Fruit fly (Drosophila melanogaster) whole organism, embryonic: ENCODE results near the gene akirin.
A peak's percentile ranks its signal among the peaks of the same experiment; 100 is the strongest.

ENCODE experiments used
- Abd-B ChIP-seq: fragments of 200-800 bp; sonication (Bioruptor generic); optimal IDR thresholded peaks from 2 replicates; lab custom pipeline; 2018; ENCODE audit warnings: missing biosample characterization, mild to moderate bottlenecking, missing genetic modification characterization, moderate library complexity
- Bdp1 ChIP-seq: fragments of 200-800 bp; sonication (Bioruptor generic); optimal IDR thresholded peaks from 3 replicates; lab custom pipeline; 2016; ENCODE audit warnings: missing biosample characterization, missing genetic modification characterization
- CG10147 ChIP-seq: fragments of 200-800 bp; sonication (Bioruptor generic); optimal IDR thresholded peaks from 2 replicates; lab custom pipeline; 2019; ENCODE audit warnings: missing biosample characterization, mild to moderate bottlenecking, missing genetic modification characterization, moderate library complexity
- CG11723 ChIP-seq: fragments of 200-800 bp; sonication (Bioruptor generic); optimal IDR thresholded peaks from 2 replicates; lab custom pipeline; 2017; ENCODE audit warnings: missing biosample characterization, mild to moderate bottlenecking, missing genetic modification characterization
- CG13775 ChIP-seq: fragments of 200-800 bp; sonication (Bioruptor generic); optimal IDR thresholded peaks from 3 replicates; lab custom pipeline; 2017; ENCODE audit warnings: missing biosample characterization, mild to moderate bottlenecking, missing genetic modification characterization
- CG14860 ChIP-seq: fragments of 200-800 bp; sonication (Bioruptor generic); IDR thresholded peaks from 3 replicates; pipeline ENCODE4 v1.3.6; 2022; ENCODE audit warnings: missing biosample characterization, missing genetic modification characterization; ENCODE audit not compliant: partially characterized antibody
- CG15601 ChIP-seq: fragments of 200-800 bp; sonication (Bioruptor generic); optimal IDR thresholded peaks from 3 replicates; lab custom pipeline; 2019; ENCODE audit warnings: missing biosample characterization, mild to moderate bottlenecking, missing genetic modification characterization, moderate library complexity
- CG16779 ChIP-seq: fragments of 200-800 bp; sonication (Bioruptor generic); IDR thresholded peaks from 2 replicates; pipeline ENCODE4 v1.3.6; 2022; ENCODE audit warnings: missing biosample characterization, missing genetic modification characterization
- CG16863 ChIP-seq: fragments of 200-800 bp; sonication (Bioruptor generic); optimal IDR thresholded peaks from 3 replicates; lab custom pipeline; 2016; ENCODE audit warnings: missing biosample characterization, missing genetic modification characterization
- CG2120 ChIP-seq: fragments of 200-800 bp; sonication (Bioruptor generic); optimal IDR thresholded peaks from 3 replicates; lab custom pipeline; 2016; ENCODE audit warnings: missing biosample characterization, missing genetic modification characterization
- CG43689 ChIP-seq: fragments of 200-800 bp; sonication (Bioruptor generic); IDR thresholded peaks from 2 replicates; pipeline ENCODE4 v1.3.6; 2022; ENCODE audit warnings: missing biosample characterization, missing genetic modification characterization
- CG4707 ChIP-seq: fragments of 200-800 bp; sonication (Bioruptor generic); optimal IDR thresholded peaks from 2 replicates; lab custom pipeline; 2018; ENCODE audit warnings: missing biosample characterization, mild to moderate bottlenecking, missing genetic modification characterization, moderate library complexity
- CG4730 ChIP-seq: fragments of 200-800 bp; sonication (Bioruptor generic); IDR thresholded peaks from 2 replicates; pipeline ENCODE4 v1.3.6; 2022; ENCODE audit warnings: missing biosample characterization, missing genetic modification characterization
- CG5180 ChIP-seq: fragments of 200-800 bp; sonication (Bioruptor generic); optimal IDR thresholded peaks from 3 replicates; lab custom pipeline; 2017; ENCODE audit warnings: missing biosample characterization, missing genetic modification characterization, mild to moderate bottlenecking, moderate library complexity, missing genetic modification reagents
- CG7987 ChIP-seq: fragments of 200-800 bp; sonication (Bioruptor generic); optimal IDR thresholded peaks from 2 replicates; lab custom pipeline; 2018; ENCODE audit warnings: missing biosample characterization, mild to moderate bottlenecking, missing genetic modification characterization, moderate library complexity
- CG8281 ChIP-seq: fragments of 200-800 bp; sonication (Bioruptor generic); optimal IDR thresholded peaks from 2 replicates; lab custom pipeline; 2018; ENCODE audit warnings: missing biosample characterization, mild to moderate bottlenecking, missing genetic modification characterization, moderate library complexity
- CG9215 ChIP-seq: fragments of 200-800 bp; sonication (Bioruptor generic); IDR thresholded peaks from 2 replicates; pipeline ENCODE4 v1.3.6; 2022; ENCODE audit warnings: missing biosample characterization, missing genetic modification characterization
- CHES-1-like ChIP-seq: fragments of 200-800 bp; sonication (Bioruptor generic); optimal IDR thresholded peaks from 2 replicates; lab custom pipeline; 2016; ENCODE audit warnings: missing biosample characterization, missing genetic modification characterization
- Camta ChIP-seq: fragments of 200-800 bp; sonication (Bioruptor generic); optimal IDR thresholded peaks from 2 replicates; lab custom pipeline; 2016; ENCODE audit warnings: missing biosample characterization, missing genetic modification characterization
- Chrac-16 ChIP-seq: fragments of 200-800 bp; sonication (Bioruptor generic); optimal IDR thresholded peaks from 3 replicates; lab custom pipeline; 2016; ENCODE audit warnings: missing biosample characterization, missing genetic modification characterization
- Dbx ChIP-seq: fragments of 200-800 bp; sonication (Bioruptor generic); IDR thresholded peaks from 3 replicates; pipeline ENCODE4 v1.3.6; 2022; ENCODE audit warnings: missing biosample characterization, missing genetic modification characterization
- Ets97D ChIP-seq: fragments of 200-800 bp; sonication (Bioruptor generic); optimal IDR thresholded peaks from 3 replicates; lab custom pipeline; 2016; ENCODE audit warnings: missing biosample characterization, missing genetic modification characterization
- Fer1 ChIP-seq: fragments of 200-800 bp; sonication (Bioruptor generic); optimal IDR thresholded peaks from 2 replicates; lab custom pipeline; 2017; ENCODE audit warnings: missing biosample characterization, mild to moderate bottlenecking, missing genetic modification characterization
- Gsc ChIP-seq: fragments of 200-800 bp; sonication (Bioruptor generic); IDR thresholded peaks from 2 replicates; pipeline ENCODE4 v1.3.6; 2022; ENCODE audit warnings: missing biosample characterization, missing genetic modification characterization
- H2.0 ChIP-seq: fragments of 200-800 bp; sonication (Bioruptor generic); IDR thresholded peaks from 2 replicates; pipeline ENCODE4 v1.3.6; 2022; ENCODE audit warnings: missing biosample characterization, missing genetic modification characterization
- Hmx ChIP-seq: fragments of 200-800 bp; sonication (Bioruptor generic); optimal IDR thresholded peaks from 2 replicates; lab custom pipeline; 2016; ENCODE audit warnings: missing biosample characterization, missing genetic modification characterization
- MESR4 ChIP-seq: fragments of 200-800 bp; sonication (Bioruptor generic); optimal IDR thresholded peaks from 2 replicates; lab custom pipeline; 2018; ENCODE audit warnings: missing biosample characterization, mild to moderate bottlenecking, missing genetic modification characterization, moderate library complexity
- Mad ChIP-seq: fragments of 200-800 bp; sonication (Bioruptor generic); optimal IDR thresholded peaks from 2 replicates; lab custom pipeline; 2016; ENCODE audit warnings: missing biosample characterization, missing genetic modification characterization
- NC2β ChIP-seq: fragments of 200-800 bp; sonication (Bioruptor generic); optimal IDR thresholded peaks from 2 replicates; lab custom pipeline; 2016; ENCODE audit warnings: missing biosample characterization, missing genetic modification characterization
- Optix ChIP-seq: fragments of 200-800 bp; sonication (Bioruptor generic); IDR thresholded peaks from 3 replicates; pipeline ENCODE4 v1.3.6; 2022; ENCODE audit warnings: missing biosample characterization, missing genetic modification characterization
- Sin3A ChIP-seq: fragments of >200 bp; optimal IDR thresholded peaks from 2 replicates; lab custom pipeline; 2018
- Taf1 ChIP-seq: fragments of 200-800 bp; sonication (Bioruptor generic); IDR thresholded peaks from 2 replicates; pipeline ENCODE4 v1.3.6; 2022; ENCODE audit warnings: missing biosample characterization, missing genetic modification characterization
- ac ChIP-seq: fragments of 200-800 bp; sonication (Bioruptor generic); optimal IDR thresholded peaks from 3 replicates; lab custom pipeline; 2017; ENCODE audit warnings: missing biosample characterization, mild to moderate bottlenecking, missing genetic modification characterization
- aop ChIP-seq: fragments of 200-800 bp; sonication (Bioruptor generic); IDR thresholded peaks from 2 replicates; pipeline ENCODE4 v1.3.6; 2022; ENCODE audit warnings: missing biosample characterization, missing genetic modification characterization
- chif ChIP-seq, 2 experiments: fragments of 200-800 bp; sonication (Bioruptor generic); optimal IDR thresholded peaks; 3 replicates each; lab custom pipeline; 2016; ENCODE audit warnings: missing biosample characterization in 2 of 2, missing genetic modification characterization in 2 of 2
- ci ChIP-seq: fragments of 200-800 bp; sonication (Bioruptor generic); IDR thresholded peaks from 3 replicates; pipeline ENCODE4 v1.3.6; 2022; ENCODE audit warnings: missing biosample characterization, missing genetic modification characterization
- dati ChIP-seq: fragments of 200-800 bp; sonication (Bioruptor generic); IDR thresholded peaks from 2 replicates; pipeline ENCODE4 v1.3.6; 2022; ENCODE audit warnings: missing biosample characterization, missing genetic modification characterization
- esg ChIP-seq: fragments of 200-800 bp; sonication (Bioruptor generic); conservative IDR thresholded peaks from 2 replicates; pipeline ENCODE4 v1.3.6; 2022; ENCODE audit warnings: missing biosample characterization, missing genetic modification characterization
- fd64A ChIP-seq: fragments of 200-800 bp; sonication (Bioruptor generic); optimal IDR thresholded peaks from 3 replicates; lab custom pipeline; 2018; ENCODE audit warnings: missing biosample characterization, mild to moderate bottlenecking, missing genetic modification characterization
- hkb ChIP-seq, 2 experiments: fragments of 200-800 bp in 1 of 2; fragments of >200 bp in 1 of 2; sonication (Bioruptor generic) in 1 of 2; IDR thresholded peaks in 1 of 2; optimal IDR thresholded peaks in 1 of 2; 2 replicates each; pipeline versions ENCODE4 v1.3.6 to Lab custom; 2017 to 2022; ENCODE audit warnings: missing biosample characterization in 1 of 2, missing genetic modification characterization in 1 of 2
- ken ChIP-seq: fragments of 200-800 bp; sonication (Bioruptor generic); IDR thresholded peaks from 3 replicates; pipeline ENCODE4 v1.3.6; 2022; ENCODE audit warnings: missing biosample characterization, missing genetic modification characterization
- klu ChIP-seq: fragments of 200-800 bp; sonication (Bioruptor generic); IDR thresholded peaks from 2 replicates; pipeline ENCODE4 v1.3.6; 2022; ENCODE audit warnings: missing biosample characterization, missing genetic modification characterization
- maf-S ChIP-seq: fragments of 200-800 bp; sonication (Bioruptor generic); optimal IDR thresholded peaks from 2 replicates; lab custom pipeline; 2016; ENCODE audit warnings: missing biosample characterization, missing genetic modification characterization
- mirr ChIP-seq: fragments of 200-800 bp; sonication (Bioruptor generic); optimal IDR thresholded peaks from 3 replicates; lab custom pipeline; 2018; ENCODE audit warnings: missing biosample characterization, mild to moderate bottlenecking, missing genetic modification characterization
- nmo ChIP-seq: fragments of 200-800 bp; sonication (Bioruptor generic); optimal IDR thresholded peaks from 2 replicates; lab custom pipeline; 2018; ENCODE audit warnings: missing biosample characterization, mild to moderate bottlenecking, missing genetic modification characterization, moderate library complexity
- nom ChIP-seq: fragments of 200-800 bp; sonication (Bioruptor generic); optimal IDR thresholded peaks from 2 replicates; lab custom pipeline; 2017; ENCODE audit warnings: missing biosample characterization, missing genetic modification characterization, mild to moderate bottlenecking, moderate library complexity, missing genetic modification reagents
- pnt ChIP-seq: fragments of 200-800 bp; sonication (Bioruptor generic); optimal IDR thresholded peaks from 3 replicates; lab custom pipeline; 2016; ENCODE audit warnings: missing biosample characterization, missing genetic modification characterization
- sisA ChIP-seq: fragments of 200-800 bp; sonication (Bioruptor generic); IDR thresholded peaks from 2 replicates; pipeline ENCODE4 v1.3.6; 2022; ENCODE audit warnings: missing biosample characterization, missing genetic modification characterization
- sob ChIP-seq: fragments of 200-800 bp; sonication (Bioruptor generic); IDR thresholded peaks from 2 replicates; pipeline ENCODE4 v1.3.6; 2022; ENCODE audit warnings: missing biosample characterization, missing genetic modification characterization
- tin ChIP-seq: fragments of 200-800 bp; sonication (Bioruptor generic); optimal IDR thresholded peaks from 3 replicates; lab custom pipeline; 2016; ENCODE audit warnings: missing biosample characterization, missing genetic modification characterization
- tup ChIP-seq: fragments of 200-800 bp; sonication (Bioruptor generic); optimal IDR thresholded peaks from 2 replicates; lab custom pipeline; 2016; ENCODE audit warnings: missing biosample characterization, mild to moderate bottlenecking, missing genetic modification characterization, moderate library complexity

akirin gene

DNA sequence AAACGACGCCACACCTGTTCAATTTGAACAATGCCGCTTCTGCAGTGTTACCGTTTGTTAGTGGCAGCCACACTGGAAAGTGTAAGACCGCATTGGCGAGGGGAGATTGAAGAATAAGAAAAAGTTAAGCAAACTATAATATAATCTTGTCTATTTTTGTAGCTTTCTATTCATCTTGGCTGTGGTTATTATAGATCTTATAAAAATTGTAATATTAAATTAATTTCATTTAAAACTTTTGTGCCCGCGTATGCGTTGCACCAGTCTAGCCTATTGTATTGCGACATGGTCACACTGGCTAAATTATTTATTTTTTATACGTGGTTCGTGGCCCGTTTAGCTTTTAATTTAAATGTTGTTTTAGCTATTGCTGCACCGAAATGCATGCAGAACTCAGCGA lies 46.3 kb upstream of the akirin start, which contains the start of the genes RhoGEF4 and Rint1 (continued):
- TF ChIP-seq Hmx (GFP tag; lab: Kevin White, UChicago): no peak
- TF ChIP-seq tin (GFP tag; lab: Kevin White, UChicago): peak; percentile 80
- peak; percentile 17 for TF ChIP-seq pnt
- peak; percentile 37 for TF ChIP-seq Bdp1
- TF ChIP-seq Camta (GFP tag; lab: Kevin White, UChicago): peak; percentile 19
- no peak for TF ChIP-seq dati
- no peak for TF ChIP-seq CG14860 (GFP tag; lab: Robert Waterston, UW)
- peak; percentile 61 for TF ChIP-seq CHES-1-like (GFP tag; lab: Kevin White, UChicago)
- TF ChIP-seq Optix (GFP tag; lab: Robert Waterston, UW): peak; percentile 73; the same call in 2 of the 3 replicates
- peak; percentile 29 for TF ChIP-seq maf-S (GFP tag; lab: Kevin White, UChicago)
- TF ChIP-seq CG15601: peak; percentile 72
- TF ChIP-seq ken (GFP tag; lab: Robert Waterston, UW): peak; percentile 80; the same call in 2 of the 3 replicates
- peak; percentile 84 for TF ChIP-seq nmo (GFP tag; lab: Kevin White, UChicago)
- peak; percentile 81; the same call in 2 of the 3 replicates for TF ChIP-seq Dbx (GFP tag; lab: Robert Waterston, UW)
- TF ChIP-seq ci (GFP tag; lab: Robert Waterston, UW): peak; percentile 70; the same call in 2 of the 3 replicates
- peak; percentile 61 for TF ChIP-seq Fer1 (GFP tag; lab: Kevin White, UChicago)
- no peak for TF ChIP-seq fd64A
- peak; percentile 85 for TF ChIP-seq Chrac-16 (GFP tag; lab: Kevin White, UChicago)
- TF ChIP-seq CG4707 (GFP tag; lab: Kevin White, UChicago): no peak
- TF ChIP-seq klu (GFP tag; lab: Robert Waterston, UW): peak; percentile 48; the same call in 1 of the 2 replicates
- no peak for TF ChIP-seq CG5180 (GFP tag; lab: Kevin White, UChicago)
- TF ChIP-seq CG43689 (GFP tag; lab: Robert Waterston, UW): no peak
- peak; percentile 77 for TF ChIP-seq Abd-B (GFP tag; lab: Kevin White, UChicago)
- peak; percentile 87 for TF ChIP-seq Sin3A
- TF ChIP-seq CG10147: peak; percentile 74
- peak; percentile 87 for TF ChIP-seq sisA (GFP tag; lab: Robert Waterston, UW)
- TF ChIP-seq CG9215 (GFP tag; lab: Robert Waterston, UW): peak; percentile 71
- TF ChIP-seq CG2120: peak; percentile 80
- peak; percentile 4 to 53 for TF ChIP-seq chif (GFP tag; optimal IDR thresholded peaks at IDR 0.05; lab: Kevin White, UChicago)
- no peak for TF ChIP-seq NC2β (GFP tag; lab: Kevin White, UChicago)
- TF ChIP-seq Taf1 (GFP tag; lab: Robert Waterston, UW): peak; percentile 61; the same call in 1 of the 2 replicates
- no peak for TF ChIP-seq nom (GFP tag; lab: Kevin White, UChicago)
- TF ChIP-seq aop (GFP tag; lab: Robert Waterston, UW): no peak
- TF ChIP-seq ac: no peak
- TF ChIP-seq CG8281 (tag; lab: Kevin White, UChicago): no peak
- TF ChIP-seq CG4730 (GFP tag; lab: Robert Waterston, UW): peak; percentile 65; the same call in 1 of the 2 replicates
- peak; percentile 28 for TF ChIP-seq MESR4 (GFP tag; lab: Kevin White, UChicago)
- TF ChIP-seq Mad (GFP tag; lab: Kevin White, UChicago): peak; percentile 60
- TF ChIP-seq sob (GFP tag; lab: Robert Waterston, UW): peak; percentile 78
- TF ChIP-seq Ets97D: peak; percentile 70
- TF ChIP-seq CG13775 (GFP tag; lab: Kevin White, UChicago): peak; percentile 79
- no peak for TF ChIP-seq CG16863 (GFP tag; lab: Kevin White, UChicago)
- peak; percentile 13 for TF ChIP-seq CG7987 (GFP tag; lab: Kevin White, UChicago)
- TF ChIP-seq H2.0 (GFP tag; lab: Robert Waterston, UW): peak; percentile 54; the same call in 1 of the 2 replicates
- no peak for TF ChIP-seq CG11723 (GFP tag; lab: Kevin White, UChicago)
- TF ChIP-seq mirr: no peak
- peak; percentile 100 for TF ChIP-seq hkb (optimal IDR thresholded peaks at IDR 0.05; lab: Kevin White, UChicago)
- peak; percentile 58 for TF ChIP-seq hkb (GFP tag; IDR thresholded peaks at IDR 0.05; lab: Robert Waterston, UW)
- TF ChIP-seq esg (GFP tag; lab: Robert Waterston, UW): peak; percentile 77
- no peak for TF ChIP-seq CG16779
- TF ChIP-seq Gsc (GFP tag; lab: Robert Waterston, UW): peak; percentile 41; the same call in 1 of the 2 replicates
- TF ChIP-seq tup: peak; percentile 60
